Worm (Caenorhabditis elegans) whole organism, L2 larva: Measurements from ENCODE around the gene clec-132.

Experiments
- F13H6.1 ChIP-seq: sonication (generic microtip); optimal IDR thresholded peaks from 2 replicates; lab custom pipeline; 2016; ENCODE audit warnings: missing genetic modification characterization, missing compliant biosample characterization
- elt-1 ChIP-seq: fragments of 150-350 bp; optimal IDR thresholded peaks from 2 replicates; lab custom pipeline; 2014; ENCODE audit warnings: missing biosample characterization, missing genetic modification characterization
- skn-1 ChIP-seq: sonication (generic microtip); optimal IDR thresholded peaks from 2 replicates; lab custom pipeline; 2017; ENCODE audit warnings: missing biosample characterization, missing genetic modification characterization
- unc-39 ChIP-seq: fragments of 150-350 bp; optimal IDR thresholded peaks from 2 replicates; lab custom pipeline; 2014; ENCODE audit warnings: missing biosample characterization, missing genetic modification characterization
- unc-62 ChIP-seq: fragments of 150-350 bp; optimal IDR thresholded peaks from 2 replicates; lab custom pipeline; 2014; ENCODE audit warnings: missing biosample characterization, missing genetic modification reagents, missing genetic modification characterization

DNA sequence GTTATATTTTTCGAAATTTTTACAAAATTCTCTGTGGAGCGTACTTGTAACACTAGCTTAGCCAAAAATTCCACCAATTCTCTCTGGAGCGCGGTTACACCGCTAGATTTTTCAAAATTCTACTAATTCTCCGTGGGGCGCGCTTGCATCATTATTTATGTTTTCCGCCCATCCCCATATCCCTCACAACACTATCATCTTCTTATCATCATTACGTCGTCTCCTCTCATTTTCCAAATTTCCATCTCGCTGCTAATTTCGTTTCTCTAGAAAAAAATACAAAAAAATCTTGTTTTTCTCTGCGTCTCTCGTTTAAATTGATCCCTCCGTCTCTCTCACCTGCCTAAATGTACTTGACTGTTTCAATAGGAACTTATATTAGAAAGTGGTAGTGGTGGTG, 21.6 kb upstream of the clec-132 start:
- TF ChIP-seq F13H6.1 (tag; lab: Kevin White, UChicago) (no peak), unc-62 (no peak), skn-1 (no peak), unc-39 (tag; lab: Kevin White, UChicago) (no peak), elt-1 (no peak)
